Worm (Caenorhabditis elegans) whole organism, L3 larva: ENCODE results near the gene inft-2.

Source experiments
- ZK546.5 ChIP-seq: sonication (generic microtip); optimal IDR thresholded peaks from 2 replicates; lab custom pipeline; 2017; ENCODE audit warnings: missing biosample characterization, missing genetic modification characterization
- egl-27 ChIP-seq: sonication (generic microtip); optimal IDR thresholded peaks from 4 replicates; lab custom pipeline; 2017; ENCODE audit warnings: missing biosample characterization, missing genetic modification reagents, missing genetic modification characterization
- eor-1 ChIP-seq, 2 experiments: fragments of 150-350 bp; optimal IDR thresholded peaks; 2 replicates each; lab custom pipeline; 2014 to 2018; ENCODE audit warnings: missing biosample characterization in 2 of 2, missing genetic modification characterization in 2 of 2
- fos-1 ChIP-seq: fragments of 150-350 bp; optimal IDR thresholded peaks from 2 replicates; lab custom pipeline; 2014; ENCODE audit warnings: missing biosample characterization, missing genetic modification characterization
- lin-15B ChIP-seq: fragments of 150-350 bp; optimal IDR thresholded peaks from 2 replicates; lab custom pipeline; 2014; ENCODE audit warnings: missing biosample characterization, missing genetic modification characterization
- nfya-1 ChIP-seq: sonication (generic microtip); optimal IDR thresholded peaks from 2 replicates; lab custom pipeline; 2017; ENCODE audit warnings: missing genetic modification characterization, mild to moderate bottlenecking, missing compliant biosample characterization, antibody characterized with exemption, moderate library complexity; ENCODE audit not compliant: insufficient read depth
- nhr-23 ChIP-seq: fragments of 150-350 bp; optimal IDR thresholded peaks from 2 replicates; lab custom pipeline; 2014; ENCODE audit warnings: missing biosample characterization, missing genetic modification reagents, missing genetic modification characterization
- nhr-237 ChIP-seq: fragments of 150-350 bp; optimal IDR thresholded peaks from 2 replicates; lab custom pipeline; 2014; ENCODE audit warnings: missing biosample characterization, missing genetic modification characterization
- pqm-1 ChIP-seq: fragments of 150-350 bp; optimal IDR thresholded peaks from 2 replicates; lab custom pipeline; 2017; ENCODE audit warnings: missing biosample characterization, missing genetic modification characterization, inconsistent platforms
- sea-2 ChIP-seq: fragments of 150-350 bp; sonication (generic microtip); optimal IDR thresholded peaks from 4 replicates; lab custom pipeline; 2014; ENCODE audit warnings: missing biosample characterization, missing genetic modification reagents, missing genetic modification characterization
- snpc-4 ChIP-seq: fragments of 150-350 bp; optimal IDR thresholded peaks from 2 replicates; lab custom pipeline; 2014; ENCODE audit warnings: missing biosample characterization, missing genetic modification characterization
- tbx-2 ChIP-seq: sonication (generic microtip); optimal IDR thresholded peaks from 2 replicates; lab custom pipeline; 2016; ENCODE audit warnings: mild to moderate bottlenecking, missing genetic modification characterization, missing compliant biosample characterization
- unc-62 ChIP-seq: fragments of 150-350 bp; sonication (generic microtip); optimal IDR thresholded peaks from 4 replicates; lab custom pipeline; 2014; ENCODE audit warnings: missing biosample characterization, missing genetic modification reagents, missing genetic modification characterization

ce11 chrV:13026631-13027299 lies 24.6 kb downstream of the inft-2 start:
- TF ChIP-seq eor-1 (tag; optimal IDR thresholded peaks at IDR 0.05; lab: Kevin White, UChicago), result no peak
- TF ChIP-seq unc-62 (GFP tag; lab: Kevin White, UChicago), result no peak
- no peak for TF ChIP-seq tbx-2 (tag; lab: Kevin White, UChicago)
- no peak for TF ChIP-seq egl-27
- no peak for TF ChIP-seq fos-1 (tag; lab: Kevin White, UChicago)
- no peak for TF ChIP-seq pqm-1
- TF ChIP-seq sea-2 (GFP tag; lab: Kevin White, UChicago), result no peak
- TF ChIP-seq lin-15B (tag; lab: Kevin White, UChicago), result no peak
- no peak for TF ChIP-seq nhr-23 (tag; lab: Kevin White, UChicago)
- no peak for TF ChIP-seq ZK546.5 (tag; lab: Kevin White, UChicago)
- no peak for TF ChIP-seq nfya-1 (tag; lab: Kevin White, UChicago)
- no peak for TF ChIP-seq snpc-4
- no peak for TF ChIP-seq nhr-237 (tag; lab: Kevin White, UChicago)
